Fruit fly (Drosophila melanogaster): Measurements from ENCODE around the gene Mal-B2.

Mal-B2 gene

DNA sequence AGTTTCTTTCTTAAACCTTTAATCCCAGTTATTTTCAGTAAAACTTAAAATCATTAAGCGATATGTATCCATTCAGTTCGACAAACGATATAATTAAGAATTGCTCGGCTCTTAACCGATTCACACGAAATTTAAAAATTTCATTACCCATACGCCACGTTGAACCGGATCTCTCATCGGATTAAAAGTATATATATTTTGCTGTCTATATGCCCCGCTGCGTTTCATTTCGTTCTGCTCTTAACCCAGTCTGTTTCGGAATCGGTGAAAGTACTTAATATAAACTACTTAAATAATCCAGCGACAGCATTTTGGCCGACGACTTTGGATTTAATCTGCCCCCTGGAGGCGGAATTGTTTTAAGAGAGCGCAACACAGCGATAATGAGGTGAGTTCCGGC lies 3.4 kb downstream of the Mal-B2 start, which contains the start of gene CG42751:
Gene CG42751, plus strand, starts transcription at position 301 of the 400 bp plus-strand sequence.
- TF ChIP-seq cic (GFP tag; optimal IDR thresholded peaks at IDR 0.05) (no peak), tj (GFP tag; optimal IDR thresholded peaks at IDR 0.05) (no peak), CG14711 (tag; optimal IDR thresholded peaks at IDR 0.05) (no peak), CG12768 (GFP tag; optimal IDR thresholded peaks at IDR 0.05) (no peak), CG7101 (tag; optimal IDR thresholded peaks at IDR 0.05) (no peak), Hr96 (GFP tag; optimal IDR thresholded peaks at IDR 0.05) (no peak), CG1620 (GFP tag; optimal IDR thresholded peaks at IDR 0.05) (no peak), CG5204 (GFP tag; optimal IDR thresholded peaks at IDR 0.05) (no peak)

DNA sequence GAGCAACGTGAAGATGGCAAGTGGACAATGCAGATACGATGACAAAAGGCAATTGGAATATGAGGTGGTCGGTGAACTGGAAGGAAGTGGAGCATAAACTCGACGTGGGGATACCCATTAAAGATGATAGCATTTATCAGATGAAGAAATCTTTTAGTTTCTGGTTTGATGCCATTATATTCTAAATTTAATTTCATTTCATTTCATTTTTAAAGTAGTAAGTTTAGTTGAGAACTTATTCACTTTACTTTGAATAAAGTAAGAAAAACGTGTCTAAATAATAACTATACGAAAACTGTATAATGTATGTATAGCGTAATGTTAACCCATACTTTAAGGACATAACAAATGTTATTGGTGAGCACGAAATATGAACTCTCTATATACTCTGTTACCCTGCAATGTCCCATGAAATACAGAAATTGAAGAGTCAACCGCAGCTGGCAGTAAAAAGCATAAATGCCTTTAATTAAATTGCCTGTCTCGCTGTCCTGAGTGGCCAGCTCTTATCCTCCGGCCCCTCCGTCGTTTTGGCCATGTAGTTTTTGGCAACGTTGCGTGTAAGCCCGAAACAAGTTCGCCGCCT lies 21.2 kb downstream of the Mal-B2 start:
- no peak for TF ChIP-seq CG5204 (GFP tag; optimal IDR thresholded peaks at IDR 0.05)
- TF ChIP-seq cnc (optimal IDR thresholded peaks at IDR 0.05), result no peak
- TF ChIP-seq CG7101 (tag; optimal IDR thresholded peaks at IDR 0.05), result no peak
- no peak for TF ChIP-seq Hr96 (GFP tag; optimal IDR thresholded peaks at IDR 0.05)
- TF ChIP-seq Clk (GFP tag; optimal IDR thresholded peaks at IDR 0.05), result no peak
- TF ChIP-seq tj (GFP tag; optimal IDR thresholded peaks at IDR 0.05), result no peak
- TF ChIP-seq kay (GFP tag; ENCODE audit: borderline replicate concordance), result no peak
- no peak for TF ChIP-seq pad (GFP tag; optimal IDR thresholded peaks at IDR 0.05)

DNA sequence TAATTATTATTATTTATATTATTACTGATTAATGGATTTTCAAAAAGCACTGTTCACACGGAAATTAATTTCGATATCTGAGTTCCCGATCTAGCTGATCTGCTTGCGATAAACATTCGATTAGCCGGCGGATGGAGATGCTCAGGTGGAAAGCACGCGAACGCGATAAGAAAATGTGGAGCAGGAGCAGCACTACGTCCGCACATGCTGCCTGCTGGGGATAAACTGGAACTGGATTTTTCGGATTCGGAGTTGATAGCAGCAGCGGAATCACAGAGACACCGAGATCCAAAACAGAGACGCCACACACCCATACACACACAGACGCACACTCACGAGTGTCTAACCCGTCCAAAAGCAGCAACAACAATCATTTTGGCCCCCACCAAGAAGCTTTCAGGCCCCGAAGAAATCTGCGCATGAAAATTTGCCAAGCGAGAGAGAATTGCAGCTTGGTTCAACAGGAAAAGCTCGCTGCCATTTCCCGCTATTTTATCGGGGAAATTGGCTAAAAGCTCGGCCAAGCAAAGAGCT lies 24.5 kb downstream of the Mal-B2 start:
- TF ChIP-seq CG7101 (tag; optimal IDR thresholded peaks at IDR 0.05), result no peak
- TF ChIP-seq tj (GFP tag; optimal IDR thresholded peaks at IDR 0.05), result no peak
- TF ChIP-seq pad (GFP tag; optimal IDR thresholded peaks at IDR 0.05), result no peak

DNA sequence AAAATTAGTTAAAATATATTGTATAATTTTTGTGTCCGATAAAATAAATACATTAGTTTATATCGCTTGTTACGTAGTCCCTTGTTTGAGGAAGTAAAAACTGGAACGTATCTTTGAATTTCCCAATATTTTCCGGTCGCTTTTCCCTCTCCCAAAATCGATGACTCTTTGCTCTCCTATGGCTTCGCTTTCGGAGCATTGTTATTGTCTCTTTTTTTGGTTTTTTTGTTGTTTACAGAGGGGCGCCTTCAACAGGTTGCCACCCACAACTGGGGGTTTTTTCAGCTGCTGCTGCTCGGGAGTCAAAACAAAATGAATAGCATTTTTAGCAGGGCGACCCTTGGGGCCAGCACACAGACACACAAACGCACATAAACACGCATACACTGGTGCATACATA lies 25.1 kb downstream of the Mal-B2 start:
- no peak for TF ChIP-seq CG7045 (GFP tag; optimal IDR thresholded peaks at IDR 0.05)
- no peak for TF ChIP-seq bab1 (GFP tag; optimal IDR thresholded peaks at IDR 0.05)
- no peak for TF ChIP-seq Crg-1 (GFP tag; optimal IDR thresholded peaks at IDR 0.05)
- no peak for TF ChIP-seq Clk (GFP tag; optimal IDR thresholded peaks at IDR 0.05)
- no peak for TF ChIP-seq CG5204 (GFP tag; optimal IDR thresholded peaks at IDR 0.05)
- no peak for TF ChIP-seq pad (GFP tag; optimal IDR thresholded peaks at IDR 0.05)

DNA sequence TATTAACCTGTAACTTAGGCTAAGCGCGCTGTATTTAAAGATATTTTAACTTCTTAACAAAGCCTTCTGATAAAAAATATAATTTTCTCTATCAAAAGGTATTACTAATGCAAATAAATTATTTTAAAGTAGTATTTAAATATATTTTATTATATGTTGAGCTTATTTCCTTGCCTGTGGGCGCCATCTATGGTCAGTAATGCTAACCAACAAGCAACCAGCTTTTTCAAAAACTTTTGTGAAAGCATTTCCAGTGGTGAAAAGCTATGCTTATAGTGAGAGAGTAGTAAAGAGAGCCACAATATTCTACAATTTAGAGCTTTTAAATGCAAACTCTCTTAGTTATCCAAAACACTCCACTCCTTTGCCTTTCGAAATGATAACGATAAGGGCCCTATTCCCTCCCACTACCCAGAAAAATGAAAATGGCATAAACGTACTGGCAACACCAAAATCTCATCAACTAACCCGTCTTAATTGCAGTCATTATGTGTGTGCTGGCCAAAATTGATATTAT lies 29.1 kb downstream of the Mal-B2 start:
- no peak for TF ChIP-seq pad (GFP tag; optimal IDR thresholded peaks at IDR 0.05)
- TF ChIP-seq cnc (optimal IDR thresholded peaks at IDR 0.05), result no peak
- TF ChIP-seq CG11617 (GFP tag; optimal IDR thresholded peaks at IDR 0.05), result no peak
- TF ChIP-seq Crg-1 (GFP tag; optimal IDR thresholded peaks at IDR 0.05), result no peak
- TF ChIP-seq ovo (GFP tag; optimal IDR thresholded peaks at IDR 0.05), result no peak
- no peak for TF ChIP-seq toe (GFP tag; optimal IDR thresholded peaks at IDR 0.05)
- no peak for TF ChIP-seq Clk (GFP tag; optimal IDR thresholded peaks at IDR 0.05)
- TF ChIP-seq bab1 (GFP tag; optimal IDR thresholded peaks at IDR 0.05), result no peak
- no peak for TF ChIP-seq CG12768 (GFP tag; optimal IDR thresholded peaks at IDR 0.05)
- TF ChIP-seq CG14711 (tag; optimal IDR thresholded peaks at IDR 0.05), result no peak
- no peak for TF ChIP-seq tj (GFP tag; optimal IDR thresholded peaks at IDR 0.05)
- no peak for TF ChIP-seq cic (GFP tag; optimal IDR thresholded peaks at IDR 0.05)
- TF ChIP-seq kay (GFP tag; ENCODE audit: borderline replicate concordance), result no peak
- no peak for TF ChIP-seq CG7101 (tag; optimal IDR thresholded peaks at IDR 0.05)
- no peak for TF ChIP-seq CG5204 (GFP tag; optimal IDR thresholded peaks at IDR 0.05)
- TF ChIP-seq CG1620 (GFP tag; optimal IDR thresholded peaks at IDR 0.05), result no peak
- TF ChIP-seq Hr96 (GFP tag; optimal IDR thresholded peaks at IDR 0.05), result no peak

DNA sequence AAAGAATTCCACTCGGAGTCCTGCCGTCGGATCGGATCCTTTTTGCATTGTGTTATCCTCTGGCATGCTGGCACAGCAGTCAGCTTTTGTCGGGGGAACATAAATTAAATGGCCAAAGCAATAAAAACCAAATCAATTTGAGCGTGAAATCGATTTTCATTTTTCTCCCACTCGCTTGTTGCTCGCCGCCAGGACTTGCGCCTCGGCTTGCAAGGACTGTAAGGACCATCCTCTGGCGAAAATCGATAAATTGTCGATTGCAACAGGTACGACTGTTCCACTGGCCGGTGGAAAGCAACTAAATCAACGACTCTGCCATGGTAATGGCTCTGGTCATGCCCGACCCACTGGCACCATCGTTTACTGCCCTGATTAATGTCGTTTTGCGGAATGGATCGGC lies 43.5 kb downstream of the Mal-B2 start:
- TF ChIP-seq CG14711 (tag; optimal IDR thresholded peaks at IDR 0.05) (no peak), Clk (GFP tag; optimal IDR thresholded peaks at IDR 0.05) (no peak), Mnt (GFP tag; optimal IDR thresholded peaks at IDR 0.05) (no peak), Hr96 (GFP tag; optimal IDR thresholded peaks at IDR 0.05) (no peak), CG7045 (GFP tag; optimal IDR thresholded peaks at IDR 0.05) (no peak), toe (GFP tag; optimal IDR thresholded peaks at IDR 0.05) (no peak), CG7101 (tag; optimal IDR thresholded peaks at IDR 0.05) (no peak), cnc (optimal IDR thresholded peaks at IDR 0.05) (no peak), bab1 (GFP tag; optimal IDR thresholded peaks at IDR 0.05) (no peak), tj (GFP tag; optimal IDR thresholded peaks at IDR 0.05) (no peak), CG12768 (GFP tag; optimal IDR thresholded peaks at IDR 0.05) (no peak)

Measured in whole organism, adult.